Worm (Caenorhabditis elegans) whole organism, late embryonic: ENCODE data around the gene EEED8.4.

Experiments used
- C38D4.7 ChIP-seq: fragments of 200-800 bp; sonication (Bioruptor generic); optimal IDR thresholded peaks from 2 replicates; lab custom pipeline; 2018; ENCODE audit warnings: mild to moderate bottlenecking, missing genetic modification characterization, moderate library complexity, missing compliant biosample characterization
- K02D7.2 ChIP-seq: sonication (generic microtip); optimal IDR thresholded peaks from 2 replicates; lab custom pipeline; 2017; ENCODE audit warnings: mild to moderate bottlenecking, missing genetic modification characterization, missing compliant biosample characterization
- T23F11.4 ChIP-seq: fragments of 200-800 bp; sonication (Bioruptor generic); optimal IDR thresholded peaks from 2 replicates; lab custom pipeline; 2018; ENCODE audit warnings: mild to moderate bottlenecking, missing genetic modification characterization, missing compliant biosample characterization
- ama-1 ChIP-seq: fragments of 150-350 bp; optimal IDR thresholded peaks from 2 replicates; lab custom pipeline; 2014
- ceh-14 ChIP-seq: sonication (generic microtip); optimal IDR thresholded peaks from 2 replicates; lab custom pipeline; 2016; ENCODE audit warnings: missing genotype, missing genetic modification characterization, missing compliant biosample characterization
- ceh-2 ChIP-seq: sonication (generic microtip); optimal IDR thresholded peaks from 2 replicates; lab custom pipeline; 2016; ENCODE audit warnings: missing genotype, missing genetic modification characterization, missing compliant biosample characterization
- ceh-22 ChIP-seq: sonication (generic microtip); optimal IDR thresholded peaks from 2 replicates; lab custom pipeline; 2017; ENCODE audit warnings: missing biosample characterization, missing genetic modification characterization
- ceh-30 ChIP-seq: fragments of 150-350 bp; optimal IDR thresholded peaks from 2 replicates; lab custom pipeline; 2014; ENCODE audit warnings: missing biosample characterization, missing genetic modification characterization
- ceh-34 ChIP-seq: sonication (generic microtip); optimal IDR thresholded peaks from 2 replicates; lab custom pipeline; 2016; ENCODE audit warnings: mild to moderate bottlenecking, missing genetic modification characterization, missing compliant biosample characterization
- dve-1 ChIP-seq: sonication (generic microtip); optimal IDR thresholded peaks from 2 replicates; lab custom pipeline; 2017; ENCODE audit warnings: antibody characterized with exemption, mild to moderate bottlenecking, missing genetic modification characterization, missing compliant biosample characterization
- elt-2 ChIP-seq: sonication (generic microtip); optimal IDR thresholded peaks from 2 replicates; lab custom pipeline; 2016; ENCODE audit warnings: missing genetic modification reagents, missing genetic modification characterization, missing compliant biosample characterization
- hlh-30 ChIP-seq: sonication (generic microtip); optimal IDR thresholded peaks from 2 replicates; lab custom pipeline; 2017; ENCODE audit warnings: antibody characterized with exemption, missing genetic modification characterization, missing compliant biosample characterization; ENCODE audit not compliant: insufficient read depth
- hlh-6 ChIP-seq: sonication (generic microtip); optimal IDR thresholded peaks from 2 replicates; lab custom pipeline; 2016; ENCODE audit warnings: missing genotype, missing genetic modification characterization, missing compliant biosample characterization
- madf-2 ChIP-seq: sonication (generic microtip); optimal IDR thresholded peaks from 2 replicates; lab custom pipeline; 2017; ENCODE audit warnings: missing genetic modification characterization, missing compliant biosample characterization
- nfya-1 ChIP-seq: sonication (generic microtip); optimal IDR thresholded peaks from 2 replicates; lab custom pipeline; 2017; ENCODE audit warnings: missing genetic modification characterization, mild to moderate bottlenecking, missing compliant biosample characterization, antibody characterized with exemption, moderate library complexity
- nhr-11 ChIP-seq: fragments of 150-350 bp; optimal IDR thresholded peaks from 2 replicates; lab custom pipeline; 2014; ENCODE audit warnings: missing biosample characterization, missing genetic modification characterization
- npax-4 ChIP-seq: sonication (generic microtip); optimal IDR thresholded peaks from 2 replicates; lab custom pipeline; 2016; ENCODE audit warnings: missing genetic modification characterization, missing compliant biosample characterization
- pat-9 ChIP-seq: fragments of 200-800 bp; sonication (Bioruptor generic); optimal IDR thresholded peaks from 2 replicates; lab custom pipeline; 2018; ENCODE audit warnings: mild to moderate bottlenecking, missing genetic modification characterization, moderate library complexity, missing compliant biosample characterization
- pax-1 ChIP-seq: fragments of 150-350 bp; optimal IDR thresholded peaks from 2 replicates; lab custom pipeline; 2014; ENCODE audit warnings: missing biosample characterization, missing genetic modification characterization
- pha-2 ChIP-seq: sonication (generic microtip); optimal IDR thresholded peaks from 2 replicates; lab custom pipeline; 2017; ENCODE audit warnings: mild to moderate bottlenecking, missing genetic modification characterization, missing compliant biosample characterization
- pha-4 ChIP-seq: fragments of 150-350 bp; optimal IDR thresholded peaks from 2 replicates; lab custom pipeline; 2018; ENCODE audit warnings: missing biosample characterization, missing genetic modification reagents, missing genetic modification characterization
- pqm-1 ChIP-seq: sonication (generic microtip); optimal IDR thresholded peaks from 2 replicates; lab custom pipeline; 2016; ENCODE audit warnings: missing genetic modification characterization, missing compliant biosample characterization
- pros-1 ChIP-seq: fragments of 150-350 bp; optimal IDR thresholded peaks from 2 replicates; lab custom pipeline; 2014; ENCODE audit warnings: missing biosample characterization, missing genetic modification reagents, missing genetic modification characterization
- sdc-2 ChIP-seq: sonication (generic microtip); optimal IDR thresholded peaks from 2 replicates; lab custom pipeline; 2016; ENCODE audit warnings: missing genotype, missing genetic modification characterization, missing compliant biosample characterization
- sox-2 ChIP-seq: fragments of 200-800 bp; sonication (Bioruptor generic); IDR thresholded peaks from 2 replicates; pipeline ENCODE4 v1.3.6; 2022; ENCODE audit warnings: missing genetic modification reagents, missing genetic modification characterization, missing compliant biosample characterization
- sox-4 ChIP-seq: sonication (generic microtip); optimal IDR thresholded peaks from 2 replicates; lab custom pipeline; 2017; ENCODE audit warnings: mild to moderate bottlenecking, missing genetic modification characterization, inconsistent platforms, missing compliant biosample characterization
- syd-9 ChIP-seq: sonication (generic microtip); optimal IDR thresholded peaks from 2 replicates; lab custom pipeline; 2016; ENCODE audit warnings: mild to moderate bottlenecking, missing genetic modification characterization, moderate library complexity, missing compliant biosample characterization
- tbx-2 ChIP-seq: sonication (generic microtip); optimal IDR thresholded peaks from 2 replicates; lab custom pipeline; 2016; ENCODE audit warnings: missing genetic modification characterization, missing compliant biosample characterization
- ttx-3 ChIP-seq: sonication (generic microtip); optimal IDR thresholded peaks from 2 replicates; lab custom pipeline; 2016; ENCODE audit warnings: missing genetic modification reagents, missing genetic modification characterization, missing compliant biosample characterization
- unc-55 ChIP-seq: sonication (generic microtip); optimal IDR thresholded peaks from 2 replicates; lab custom pipeline; 2017; ENCODE audit warnings: missing biosample characterization, missing genetic modification reagents, missing genetic modification characterization

The EEED8.4 gene

DNA sequence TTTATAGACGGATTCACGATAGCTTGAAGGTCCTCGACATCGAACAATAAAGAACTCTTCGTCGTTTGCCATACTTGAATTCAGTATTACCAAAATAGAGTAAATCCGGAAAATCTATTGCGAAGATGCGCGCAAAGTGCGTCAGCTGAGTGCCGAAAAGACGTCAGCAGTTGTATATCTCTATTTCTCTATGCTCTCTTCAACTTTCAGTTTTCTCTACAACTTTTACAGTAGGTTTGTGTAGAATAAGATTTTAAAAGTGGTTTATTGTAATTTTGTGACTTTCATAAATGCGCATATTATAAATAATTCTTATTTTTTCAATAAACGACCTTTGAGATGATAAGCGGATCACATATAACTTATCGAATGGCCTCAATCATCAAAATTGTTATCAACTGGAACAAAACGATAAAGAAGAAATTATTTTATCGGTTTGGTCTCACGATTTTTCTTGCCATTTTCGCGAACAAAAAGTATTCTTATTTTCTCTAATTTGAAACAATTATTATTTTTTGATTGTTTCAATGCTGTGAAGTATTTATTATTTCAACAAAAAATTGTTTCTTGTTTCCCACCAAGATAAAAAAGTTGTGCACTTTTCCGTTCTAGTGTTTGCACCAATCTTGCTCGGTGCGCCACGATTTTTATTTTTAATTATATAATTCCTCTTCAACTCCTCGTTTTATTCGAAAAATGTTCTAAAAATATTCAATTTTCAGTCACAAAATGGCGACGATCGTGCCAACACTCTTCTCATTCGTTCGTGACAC, 35.7 kb upstream of the EEED8.4 start, which contains the start of the genes agt-2 and F09E5.3 (continued):
- peak; percentile 68 for TF ChIP-seq dve-1 (tag; lab: Kevin White, UChicago)
- peak; percentile 55 for TF ChIP-seq tbx-2 (tag; lab: Kevin White, UChicago)
- peak; percentile 97 for TF ChIP-seq elt-2
- TF ChIP-seq K02D7.2 (tag; lab: Kevin White, UChicago), result no peak
- TF ChIP-seq ceh-30 (tag; lab: Kevin White, UChicago), result peak; percentile 92
- TF ChIP-seq, all 69 proteins: peak for 19

DNA sequence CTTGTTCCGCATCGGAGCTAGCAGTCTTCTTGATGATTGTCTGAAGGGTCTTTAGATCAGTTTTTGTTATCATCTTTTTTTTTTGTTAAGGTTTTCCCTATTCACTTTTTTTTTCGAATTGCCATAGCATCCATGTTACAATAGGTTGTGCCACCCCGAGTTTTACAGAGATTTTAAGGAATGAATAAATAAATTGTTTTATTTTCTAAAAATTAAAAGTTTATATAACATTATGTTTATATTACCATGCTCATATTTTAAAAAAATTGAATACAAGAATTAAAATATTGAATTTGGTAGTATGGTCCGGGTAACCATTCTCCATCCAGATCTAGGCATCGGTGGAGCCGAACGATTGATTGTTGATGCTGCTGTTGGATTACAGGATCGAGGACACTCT, 34.2 kb upstream of the EEED8.4 start, which contains the start of gene algn-2:
algn-2 (plus strand) TSS at position 301 of the 400 bp plus-strand sequence.
- TF ChIP-seq sox-2 (GFP tag; lab: Robert Waterston, UW) (no peak), ceh-22 (tag; lab: Kevin White, UChicago) (no peak), madf-2 (no peak), C38D4.7 (GFP tag; lab: Kevin White, UChicago) (no peak), pros-1 (no peak), pha-2 (tag; lab: Kevin White, UChicago) (no peak), ceh-34 (no peak), syd-9 (tag; lab: Kevin White, UChicago) (no peak), sdc-2 (no peak), sox-4 (tag; lab: Kevin White, UChicago) (no peak), ttx-3 (tag; lab: Kevin White, UChicago) (no peak)
- TF ChIP-seq, all 69 proteins: peak for 0

DNA sequence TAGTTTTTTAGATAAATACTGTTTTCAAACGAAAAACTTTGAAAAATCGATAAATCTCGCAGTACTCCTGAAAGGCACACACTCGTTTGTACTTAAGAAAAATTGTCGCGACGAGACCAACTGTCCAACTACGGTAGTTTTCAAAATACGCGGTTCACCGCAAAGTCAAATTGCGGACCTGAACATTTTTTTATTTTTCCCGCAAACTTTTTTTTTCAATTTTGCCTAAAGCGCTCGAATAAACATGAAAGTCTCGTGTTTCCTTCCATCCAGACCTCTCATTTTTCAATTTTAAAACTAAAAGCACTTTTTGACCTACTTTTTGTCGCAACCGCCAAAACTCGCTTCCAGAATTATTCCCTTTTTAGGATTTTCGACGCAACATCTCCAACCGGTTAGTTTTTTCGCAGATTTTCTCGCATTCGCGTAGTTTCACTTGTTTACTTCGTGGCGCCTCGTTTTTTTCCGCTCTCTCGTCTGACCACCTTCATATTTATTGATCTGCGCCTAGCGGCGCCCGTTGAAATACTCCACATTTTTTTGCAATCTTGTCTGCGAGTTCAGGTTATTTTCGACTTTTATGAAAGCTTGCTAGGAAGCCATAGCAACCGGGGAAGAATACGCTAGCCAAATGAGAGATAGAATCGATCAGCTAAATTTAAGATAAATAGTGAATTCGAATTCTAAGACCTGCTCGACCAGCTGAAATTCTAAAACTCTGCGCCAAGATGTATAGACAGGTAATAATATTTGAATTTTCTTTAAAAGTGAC, 31.5 kb upstream of the EEED8.4 start, which contains the start of gene prdx-2:
prdx-2 (plus strand) TSS at position 729 of the 772 bp plus-strand sequence.
- TF ChIP-seq npax-4 (tag; lab: Kevin White, UChicago) (no peak), pqm-1 (no peak), sdc-2 (no peak)
- TF ChIP-seq, all 69 proteins: peak for 0

DNA sequence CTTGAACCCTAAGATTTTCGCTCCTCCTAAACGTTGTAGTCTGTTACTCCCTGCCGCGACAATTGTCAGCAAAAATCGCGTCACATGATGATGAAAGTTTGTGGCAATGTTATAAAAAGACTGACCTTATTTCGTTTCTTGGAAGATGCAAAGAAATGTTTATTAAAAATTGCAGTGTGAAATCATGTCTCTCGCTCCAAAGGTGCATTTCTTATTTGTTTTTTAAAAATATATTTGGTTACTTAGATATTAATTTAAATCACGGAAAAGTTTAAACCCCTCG, 30.9 kb upstream of the EEED8.4 start:
- no peak for TF ChIP-seq pha-4 (tag; lab: Kevin White, UChicago)
- no peak for TF ChIP-seq pha-2 (tag; lab: Kevin White, UChicago)
- TF ChIP-seq hlh-6 (tag; lab: Kevin White, UChicago), result no peak
- no peak for TF ChIP-seq nhr-11 (tag; lab: Kevin White, UChicago)
- no peak for TF ChIP-seq unc-55 (GFP tag; lab: Kevin White, UChicago)

DNA sequence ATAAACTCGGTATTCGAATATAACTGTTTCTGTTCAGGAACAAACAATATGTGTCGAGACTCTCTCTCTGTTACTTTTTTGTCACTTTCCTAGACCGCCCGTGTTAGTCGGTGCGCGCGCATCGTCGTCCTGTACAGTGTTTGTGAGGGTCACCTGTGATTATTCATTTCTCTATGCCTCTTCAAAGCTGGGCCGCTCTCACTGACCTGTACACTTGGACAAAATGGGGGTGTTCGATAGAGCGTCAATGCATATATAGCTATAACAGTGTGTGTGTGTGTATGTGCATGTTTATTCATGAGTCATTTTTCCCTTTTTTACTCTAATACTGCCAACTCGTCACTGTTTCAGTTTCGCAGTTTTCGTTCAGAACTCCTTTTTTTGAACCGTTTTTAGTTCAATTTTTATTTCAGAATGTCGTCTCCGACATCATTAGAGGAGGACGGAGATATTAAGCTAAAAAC, 29.5 kb upstream of the EEED8.4 start, which contains the start of gene pkc-3:
pkc-3 (plus strand) TSS at position 414 of the 464 bp plus-strand sequence.
- TF ChIP-seq ama-1 (peak; percentile 43), tbx-2 (tag; lab: Kevin White, UChicago) (peak; percentile 14), pax-1 (tag; lab: Kevin White, UChicago) (peak; percentile 26), nfya-1 (tag; lab: Kevin White, UChicago) (peak; percentile 34), ceh-14 (tag; lab: Kevin White, UChicago) (no peak), dve-1 (tag; lab: Kevin White, UChicago) (peak; percentile 4), T23F11.4 (GFP tag; lab: Kevin White, UChicago) (peak; percentile 26), elt-2 (peak; percentile 74), ceh-2 (peak; percentile 9), hlh-30 (tag; lab: Kevin White, UChicago) (peak; percentile 2), pat-9 (tag; lab: Kevin White, UChicago) (no peak)
- TF ChIP-seq, all 69 proteins: peak for 9
